Fruit fly (Drosophila melanogaster): Measurements from ENCODE around the gene CG33630.

Gene CG33630

DNA sequence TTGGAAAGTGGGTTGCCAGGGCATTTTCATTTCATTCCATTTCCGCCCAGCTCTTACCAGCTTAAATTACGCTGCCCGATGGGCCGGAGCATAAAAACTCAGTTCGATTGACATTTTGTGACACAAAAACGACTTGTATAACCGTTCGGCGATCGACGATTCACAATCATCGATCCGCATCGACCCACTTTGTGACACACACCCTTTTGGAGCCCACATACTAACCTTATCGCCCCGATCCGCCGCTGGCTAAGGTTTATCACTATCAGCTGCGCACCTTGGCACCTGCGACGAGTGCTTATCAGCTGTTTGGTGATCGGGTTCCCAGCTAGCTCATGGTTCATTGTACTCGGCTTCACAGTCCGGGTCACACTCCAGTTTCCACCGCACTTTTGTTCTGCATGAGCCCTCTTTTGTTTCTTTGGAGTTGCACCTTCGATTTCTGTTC, 37.0 kb downstream of the CG33630 start (continued):
- TF ChIP-seq CG9797 (GFP tag; optimal IDR thresholded peaks at IDR 0.05) (no peak), CG8924 (tag; optimal IDR thresholded peaks at IDR 0.05) (no peak), CG1792 (GFP tag; optimal IDR thresholded peaks at IDR 0.05) (no peak), CG2678 (tag; optimal IDR thresholded peaks at IDR 0.05) (peak; percentile 25), CG3065 (GFP tag; optimal IDR thresholded peaks at IDR 0.05) (no peak), tgo (GFP tag; IDR thresholded peaks at IDR 0.05) (no peak), GATAe (GFP tag; conservative IDR thresholded peaks at IDR 0.05) (peak; percentile 77), ssp (GFP tag; IDR thresholded peaks at IDR 0.05) (no peak)

DNA sequence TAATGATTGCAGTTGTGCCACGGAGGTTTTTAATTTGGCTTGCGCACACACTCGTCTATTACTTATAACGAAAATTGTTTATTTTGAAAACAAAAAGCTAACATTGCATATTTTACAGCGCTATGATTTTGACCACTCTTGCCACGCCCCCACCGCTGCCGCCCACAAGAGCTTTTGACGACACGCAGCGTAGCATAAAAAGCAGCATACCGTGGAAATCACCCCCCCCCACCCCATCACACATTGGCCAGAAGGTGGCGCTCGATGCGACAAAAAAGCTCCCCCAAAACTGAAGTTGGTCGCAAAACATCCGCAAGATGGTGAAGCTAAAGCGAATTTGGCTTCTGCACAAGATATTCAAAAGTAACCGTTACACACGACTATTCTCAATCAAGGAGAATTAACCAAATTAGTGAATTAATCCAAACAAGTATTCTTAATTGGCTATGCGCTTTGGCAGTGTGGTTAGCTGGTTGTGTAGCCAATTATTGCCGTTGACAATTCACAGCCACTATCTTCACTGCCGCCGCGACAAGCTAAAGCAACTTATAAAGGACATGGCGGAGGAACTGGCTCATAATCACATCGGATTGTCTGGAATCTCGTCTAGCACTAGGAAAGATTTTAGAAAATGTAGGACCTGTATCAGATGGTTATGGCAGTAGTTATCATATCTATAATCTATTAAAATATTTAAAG, 38.2 kb downstream of the CG33630 start:
- TF ChIP-seq YL-1 (GFP tag; optimal IDR thresholded peaks at IDR 0.05) (no peak), trem (tag; optimal IDR thresholded peaks at IDR 0.05) (no peak), luna (GFP tag; optimal IDR thresholded peaks at IDR 0.05) (no peak), CG11093 (GFP tag; IDR thresholded peaks at IDR 0.05) (0 out of 3 replicates have a peak, but pooled peaks have one; percentile 50), disco-r (GFP tag; optimal IDR thresholded peaks at IDR 0.05) (no peak), tup (GFP tag; optimal IDR thresholded peaks at IDR 0.05) (no peak), CG6854 (GFP tag; optimal IDR thresholded peaks at IDR 0.05) (no peak), h (optimal IDR thresholded peaks at IDR 0.05) (no peak), NFAT (GFP tag; IDR thresholded peaks at IDR 0.05) (peak; percentile 54), CG31388 (GFP tag; optimal IDR thresholded peaks at IDR 0.05) (no peak), CG3281 (GFP tag; optimal IDR thresholded peaks at IDR 0.05) (no peak), ems (GFP tag; optimal IDR thresholded peaks at IDR 0.05) (no peak), danr (GFP tag; IDR thresholded peaks at IDR 0.05) (no peak), CG2678 (tag; optimal IDR thresholded peaks at IDR 0.05) (peak; percentile 6), gsb-n (tag; optimal IDR thresholded peaks at IDR 0.05) (no peak), CG10366 (GFP tag; IDR thresholded peaks at IDR 0.05) (0 out of 2 replicates have a peak, but pooled peaks have one; percentile 14), ranshi (GFP tag; IDR thresholded peaks at IDR 0.05) (peak; percentile 41; the same call in 1 of the 2 replicates), hth (optimal IDR thresholded peaks at IDR 0.05) (no peak), CG32772 (GFP tag; IDR thresholded peaks at IDR 0.05) (peak; percentile 32; the same call in 1 of the 2 replicates), so (GFP tag; IDR thresholded peaks at IDR 0.05) (no peak), tll (GFP tag; optimal IDR thresholded peaks at IDR 0.05) (no peak), CG11560 (tag; IDR thresholded peaks at IDR 0.05) (peak; percentile 46; the same call in 2 of the 3 replicates), tx (GFP tag; optimal IDR thresholded peaks at IDR 0.05) (no peak), CG33213 (GFP tag; optimal IDR thresholded peaks at IDR 0.05) (no peak), Ptx1 (GFP tag; IDR thresholded peaks at IDR 0.05) (peak; percentile 59), CG7928 (GFP tag; optimal IDR thresholded peaks at IDR 0.05) (no peak), CG17361 (GFP tag; IDR thresholded peaks at IDR 0.05) (no peak), ftz-f1 (GFP tag; optimal IDR thresholded peaks at IDR 0.05) (peak; percentile 63), Fer2 (tag; optimal IDR thresholded peaks at IDR 0.05) (no peak), CG10462 (GFP tag; optimal IDR thresholded peaks at IDR 0.05) (no peak), CG17385 (GFP tag; optimal IDR thresholded peaks at IDR 0.05) (peak; percentile 6), Dref (GFP tag; IDR thresholded peaks at IDR 0.05) (no peak), Doc2 (GFP tag; IDR thresholded peaks at IDR 0.05) (no peak), CG10147 (GFP tag; optimal IDR thresholded peaks at IDR 0.05) (peak; percentile 8), Oli (tag; optimal IDR thresholded peaks at IDR 0.05) (no peak), cato (GFP tag; optimal IDR thresholded peaks at IDR 0.05; ENCODE audit: borderline replicate concordance) (no peak), NK7.1 (GFP tag; optimal IDR thresholded peaks at IDR 0.05) (no peak), CG11247 (GFP tag; IDR thresholded peaks at IDR 0.05) (peak; percentile 64), nom (GFP tag; optimal IDR thresholded peaks at IDR 0.05) (no peak), CG17802 (tag; optimal IDR thresholded peaks at IDR 0.05) (no peak), Ada2b (GFP tag; IDR thresholded peaks at IDR 0.05) (no peak), Gsc (GFP tag; IDR thresholded peaks at IDR 0.05) (no peak), usp (GFP tag; optimal IDR thresholded peaks at IDR 0.05) (no peak)

Data from whole organism, embryonic.